Worm (Caenorhabditis elegans) whole organism, young adult: ENCODE measurements around the gene Y37E11AM.4.

Experiments
- B0019.2 ChIP-seq: fragments of 200-800 bp; sonication (Bioruptor generic); conservative IDR thresholded peaks from 2 replicates; pipeline ENCODE4 v1.3.6; 2022; ENCODE audit warnings: missing genetic modification reagents, missing genetic modification characterization, missing compliant biosample characterization
- B0035.1 ChIP-seq: sonication (generic microtip); optimal IDR thresholded peaks from 2 replicates; lab custom pipeline; 2016; ENCODE audit warnings: missing genetic modification characterization, mild to moderate bottlenecking, missing compliant biosample characterization, missing genotype, missing genetic modification reagents
- C06A6.2 ChIP-seq: fragments of 200-800 bp; sonication (Bioruptor generic); conservative IDR thresholded peaks from 2 replicates; pipeline ENCODE4 v1.3.6; 2022; ENCODE audit warnings: missing genetic modification characterization, missing compliant biosample characterization
- F49E8.2 ChIP-seq: sonication (generic microtip); optimal IDR thresholded peaks from 3 replicates; lab custom pipeline; 2017; ENCODE audit warnings: missing genetic modification characterization, mild to moderate bottlenecking, missing compliant biosample characterization, antibody characterized with exemption, moderate library complexity; ENCODE audit not compliant: insufficient read depth
- F52B5.7 ChIP-seq: sonication (generic microtip); optimal IDR thresholded peaks from 2 replicates; lab custom pipeline; 2016; ENCODE audit warnings: mild to moderate bottlenecking, missing genetic modification characterization, missing compliant biosample characterization
- F57A8.1 ChIP-seq: fragments of 200-800 bp; sonication (Bioruptor generic); optimal IDR thresholded peaks from 2 replicates; lab custom pipeline; 2018; ENCODE audit warnings: mild to moderate bottlenecking, missing genetic modification characterization, moderate library complexity, missing compliant biosample characterization
- Y53G8AR.9 ChIP-seq: fragments of 200-800 bp; sonication (Bioruptor generic); conservative IDR thresholded peaks from 2 replicates; pipeline ENCODE4 v1.3.6; 2022; ENCODE audit warnings: missing genetic modification reagents, missing genetic modification characterization, missing compliant biosample characterization
- Y67H2A.10 ChIP-seq: fragments of 200-800 bp; sonication (Bioruptor generic); conservative IDR thresholded peaks from 2 replicates; pipeline ENCODE4 v1.3.6; 2022; ENCODE audit warnings: missing genetic modification reagents, missing genetic modification characterization, missing compliant biosample characterization
- ama-1 ChIP-seq, 3 experiments: fragments of 150-350 bp in 1 of 3; sonication (generic microtip) in 2 of 3; optimal IDR thresholded peaks; 2 replicates each; lab custom pipeline; 2014 to 2018; ENCODE audit warnings: missing biosample characterization in 2 of 3, missing genetic modification characterization in 2 of 3, missing genetic modification reagents in 2 of 3
- athp-1 ChIP-seq: sonication (generic microtip); optimal IDR thresholded peaks from 2 replicates; lab custom pipeline; 2017; ENCODE audit warnings: mild to moderate bottlenecking, missing genetic modification characterization, missing compliant biosample characterization
- attf-6 ChIP-seq: fragments of 200-800 bp; sonication (Bioruptor generic); IDR thresholded peaks from 2 replicates; pipeline ENCODE4 v1.3.6; 2022; ENCODE audit warnings: missing genetic modification reagents, missing genetic modification characterization, missing compliant biosample characterization
- cebp-1 ChIP-seq, 2 experiments: fragments of 200-800 bp in 1 of 2; sonication (Bioruptor generic) in 1 of 2; sonication (generic microtip) in 1 of 2; IDR thresholded peaks in 1 of 2; optimal IDR thresholded peaks in 1 of 2; 2 replicates each; pipeline versions ENCODE4 v1.3.6 to Lab custom; 2017 to 2022; ENCODE audit warnings: missing compliant biosample characterization in 2 of 2, missing genetic modification characterization in 2 of 2, mild to moderate bottlenecking in 1 of 2, missing genetic modification reagents in 1 of 2, moderate library complexity in 1 of 2
- ceh-100 ChIP-seq: fragments of 200-800 bp; sonication (Bioruptor generic); IDR thresholded peaks from 2 replicates; pipeline ENCODE4 v1.3.6; 2022; ENCODE audit warnings: missing genetic modification reagents, missing genetic modification characterization, missing compliant biosample characterization
- ceh-27 ChIP-seq: fragments of 200-800 bp; sonication (Bioruptor generic); optimal IDR thresholded peaks from 2 replicates; lab custom pipeline; 2018; ENCODE audit warnings: mild to moderate bottlenecking, missing genetic modification characterization, moderate library complexity, missing compliant biosample characterization
- ceh-58 ChIP-seq: fragments of 200-800 bp; sonication (Bioruptor generic); IDR thresholded peaks from 2 replicates; pipeline ENCODE4 v1.3.6; 2022; ENCODE audit warnings: missing genetic modification characterization, missing compliant biosample characterization
- ceh-79 ChIP-seq: sonication (generic microtip); optimal IDR thresholded peaks from 2 replicates; lab custom pipeline; 2017; ENCODE audit warnings: mild to moderate bottlenecking, missing genetic modification characterization, missing compliant biosample characterization
- ceh-91 ChIP-seq: fragments of 200-800 bp; sonication (Bioruptor generic); IDR thresholded peaks from 2 replicates; pipeline ENCODE4 v1.3.6; 2022; ENCODE audit warnings: missing genetic modification reagents, missing genetic modification characterization, missing compliant biosample characterization
- die-1 ChIP-seq: sonication (generic microtip); optimal IDR thresholded peaks from 2 replicates; lab custom pipeline; 2016; ENCODE audit warnings: missing genotype, mild to moderate bottlenecking, missing genetic modification characterization, missing compliant biosample characterization
- dpff-1 ChIP-seq: sonication (generic microtip); optimal IDR thresholded peaks from 2 replicates; lab custom pipeline; 2017; ENCODE audit warnings: mild to moderate bottlenecking, missing genetic modification characterization, missing compliant biosample characterization
- egl-18 ChIP-seq: fragments of 200-800 bp; sonication (Bioruptor generic); IDR thresholded peaks from 2 replicates; pipeline ENCODE4 v1.3.6; 2022; ENCODE audit warnings: missing genetic modification reagents, missing genetic modification characterization, missing compliant biosample characterization
- egrh-3 ChIP-seq: fragments of 200-800 bp; sonication (Bioruptor generic); IDR thresholded peaks from 2 replicates; pipeline ENCODE4 v1.3.6; 2022; ENCODE audit warnings: missing genetic modification reagents, missing genetic modification characterization, missing compliant biosample characterization
- ekl-4 ChIP-seq: fragments of 200-800 bp; sonication (Bioruptor generic); IDR thresholded peaks from 2 replicates; pipeline ENCODE4 v1.3.6; 2022; ENCODE audit warnings: missing genetic modification reagents, missing genetic modification characterization, missing compliant biosample characterization
- ets-4 ChIP-seq: fragments of 200-800 bp; sonication (Bioruptor generic); optimal IDR thresholded peaks from 2 replicates; lab custom pipeline; 2018; ENCODE audit warnings: mild to moderate bottlenecking, missing genetic modification characterization, missing compliant biosample characterization
- him-1 ChIP-seq: sonication (generic microtip); optimal IDR thresholded peaks from 2 replicates; lab custom pipeline; 2016; ENCODE audit warnings: missing genotype, missing genetic modification reagents, missing genetic modification characterization, missing compliant biosample characterization
- hlh-26 ChIP-seq: fragments of 200-800 bp; sonication (Bioruptor generic); conservative IDR thresholded peaks from 2 replicates; pipeline ENCODE4 v1.3.6; 2022; ENCODE audit warnings: missing genetic modification reagents, missing genetic modification characterization, missing compliant biosample characterization
- hmg-20 ChIP-seq: fragments of 200-800 bp; sonication (Bioruptor generic); IDR thresholded peaks from 2 replicates; pipeline ENCODE4 v1.3.6; 2022; ENCODE audit warnings: missing genetic modification reagents, missing genetic modification characterization, missing compliant biosample characterization
- hsf-1 ChIP-seq: fragments of 200-800 bp; sonication (Bioruptor generic); IDR thresholded peaks from 2 replicates; pipeline ENCODE4 v1.3.6; 2022; ENCODE audit warnings: missing genetic modification reagents, missing genetic modification characterization, missing compliant biosample characterization
- lin-26 ChIP-seq: fragments of 200-800 bp; sonication (Bioruptor generic); IDR thresholded peaks from 2 replicates; pipeline ENCODE4 v1.3.6; 2022; ENCODE audit warnings: missing genetic modification reagents, missing genetic modification characterization, missing compliant biosample characterization
- lin-40 ChIP-seq: sonication (generic microtip); optimal IDR thresholded peaks from 2 replicates; lab custom pipeline; 2016; ENCODE audit warnings: missing genetic modification characterization, mild to moderate bottlenecking, missing compliant biosample characterization, missing genotype, missing genetic modification reagents
- lir-1 ChIP-seq: fragments of 200-800 bp; sonication (Bioruptor generic); conservative IDR thresholded peaks from 2 replicates; pipeline ENCODE4 v1.3.6; 2022; ENCODE audit warnings: missing genetic modification reagents, missing genetic modification characterization, missing compliant biosample characterization
- lsl-1 ChIP-seq: fragments of 200-800 bp; sonication (Bioruptor generic); optimal IDR thresholded peaks from 2 replicates; lab custom pipeline; 2018; ENCODE audit warnings: mild to moderate bottlenecking, missing genetic modification characterization, moderate library complexity, missing compliant biosample characterization
- madf-6 ChIP-seq: fragments of 200-800 bp; sonication (Bioruptor generic); IDR thresholded peaks from 2 replicates; pipeline ENCODE4 v1.3.6; 2022; ENCODE audit warnings: missing genetic modification reagents, missing genetic modification characterization, missing compliant biosample characterization
- madf-8 ChIP-seq: fragments of 200-800 bp; sonication (Bioruptor generic); conservative IDR thresholded peaks from 2 replicates; pipeline ENCODE4 v1.3.6; 2022; ENCODE audit warnings: missing genetic modification reagents, missing genetic modification characterization, missing compliant biosample characterization
- mes-4 ChIP-seq: sonication (generic microtip); optimal IDR thresholded peaks from 2 replicates; lab custom pipeline; 2016; ENCODE audit warnings: missing genotype, missing genetic modification characterization, missing compliant biosample characterization
- nfya-1 ChIP-seq: sonication (generic microtip); optimal IDR thresholded peaks from 2 replicates; lab custom pipeline; 2017; ENCODE audit warnings: antibody characterized with exemption, missing compliant biosample characterization, missing genetic modification characterization, borderline replicate concordance; ENCODE audit not compliant: insufficient read depth
- nfyb-1 ChIP-seq: fragments of 200-800 bp; sonication (Bioruptor generic); IDR thresholded peaks from 2 replicates; pipeline ENCODE4 v1.3.6; 2022; ENCODE audit warnings: missing genetic modification reagents, missing genetic modification characterization, missing compliant biosample characterization
- nhr-120 ChIP-seq: fragments of 200-800 bp; sonication (Bioruptor generic); IDR thresholded peaks from 2 replicates; pipeline ENCODE4 v1.3.6; 2022; ENCODE audit warnings: missing genetic modification characterization, missing compliant biosample characterization
- pbrm-1 ChIP-seq: fragments of 200-800 bp; sonication (Bioruptor generic); IDR thresholded peaks from 2 replicates; pipeline ENCODE4 v1.3.6; 2022; ENCODE audit warnings: missing genetic modification reagents, missing genetic modification characterization, missing compliant biosample characterization
- pha-4 ChIP-seq: fragments of 150-350 bp; sonication (generic microtip); optimal IDR thresholded peaks from 2 replicates; lab custom pipeline; 2014; ENCODE audit warnings: missing biosample characterization, missing genetic modification reagents, missing genetic modification characterization
- repo-1 ChIP-seq: sonication (generic microtip); optimal IDR thresholded peaks from 2 replicates; lab custom pipeline; 2017; ENCODE audit warnings: mild to moderate bottlenecking, missing genetic modification characterization, missing compliant biosample characterization
- rpc-1 ChIP-seq, 2 experiments: fragments of 150-350 bp in 1 of 2; sonication (generic microtip) in 1 of 2; optimal IDR thresholded peaks; 2 replicates each; lab custom pipeline; 2014 to 2018; ENCODE audit warnings: missing biosample characterization in 1 of 2, missing genetic modification characterization in 1 of 2, missing genetic modification reagents in 1 of 2, missing genotype in 1 of 2
- snpc-4 ChIP-seq, 5 experiments: fragments of 150-350 bp in 1 of 5; sonication (generic microtip) in 4 of 5; optimal IDR thresholded peaks; 2 replicates each; lab custom pipeline; 2014 to 2018; ENCODE audit warnings: missing genetic modification characterization in 5 of 5, missing biosample characterization in 3 of 5, antibody characterized with exemption in 2 of 5, mild to moderate bottlenecking in 2 of 5, missing compliant biosample characterization in 2 of 5, missing genotype in 2 of 5, moderate library complexity in 2 of 5, missing genetic modification reagents in 1 of 5
- sptf-2 ChIP-seq: fragments of 200-800 bp; sonication (Bioruptor generic); optimal IDR thresholded peaks from 2 replicates; lab custom pipeline; 2018; ENCODE audit warnings: mild to moderate bottlenecking, missing genetic modification characterization, missing compliant biosample characterization
- tbx-9 ChIP-seq: sonication (generic microtip); optimal IDR thresholded peaks from 2 replicates; lab custom pipeline; 2016; ENCODE audit warnings: borderline replicate concordance, missing genetic modification characterization, inconsistent platforms, missing compliant biosample characterization
- zfh-2 ChIP-seq: fragments of 200-800 bp; sonication (Bioruptor generic); conservative IDR thresholded peaks from 2 replicates; pipeline ENCODE4 v1.3.6; 2022; ENCODE audit warnings: missing genetic modification reagents, missing genetic modification characterization, missing compliant biosample characterization
- ztf-22 ChIP-seq: fragments of 200-800 bp; sonication (Bioruptor generic); optimal IDR thresholded peaks from 2 replicates; lab custom pipeline; 2018; ENCODE audit warnings: mild to moderate bottlenecking, missing genetic modification characterization, moderate library complexity, missing compliant biosample characterization
- ztf-25 ChIP-seq: fragments of 200-800 bp; sonication (Bioruptor generic); IDR thresholded peaks from 2 replicates; pipeline ENCODE4 v1.3.6; 2022; ENCODE audit warnings: missing genetic modification reagents, missing genetic modification characterization, missing compliant biosample characterization

Gene Y37E11AM.4

DNA sequence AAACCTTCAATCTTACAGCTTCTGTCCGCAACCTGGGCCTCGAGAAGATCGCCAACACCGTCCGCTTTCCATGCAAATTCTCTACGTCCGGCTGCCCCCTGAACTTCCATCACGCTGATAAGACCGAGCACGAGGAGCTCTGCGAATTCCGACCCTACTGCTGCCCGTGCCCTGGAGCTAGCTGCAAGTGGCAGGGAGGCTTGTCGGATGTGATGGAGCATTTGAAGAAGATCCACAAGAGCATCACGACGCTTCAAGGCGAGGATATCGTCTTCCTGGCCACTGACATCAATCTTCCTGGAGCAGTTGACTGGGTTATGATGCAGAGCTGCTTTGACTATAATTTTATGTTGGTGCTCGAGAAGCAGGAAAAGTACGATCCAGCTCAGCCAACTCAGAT lies 23.2 kb upstream of the Y37E11AM.4 start:
- TF ChIP-seq die-1 = no peak
- TF ChIP-seq hlh-26 (GFP tag; lab: Robert Waterston, UW) = no peak
- TF ChIP-seq repo-1 (tag; lab: Kevin White, UChicago) = peak; percentile 42
- no peak for TF ChIP-seq C06A6.2
- no peak for TF ChIP-seq ztf-25 (GFP tag; lab: Robert Waterston, UW)
- TF ChIP-seq ceh-79 = no peak
- 0 out of 2 replicates have a peak, but pooled peaks have one; percentile 44 for TF ChIP-seq lin-26
- TF ChIP-seq egl-18 (GFP tag; lab: Robert Waterston, UW) = no peak
- TF ChIP-seq zfh-2 (GFP tag; lab: Robert Waterston, UW) = peak; percentile 56
- no peak for TF ChIP-seq nhr-120 (GFP tag; lab: Robert Waterston, UW)
- TF ChIP-seq Y53G8AR.9 = no peak
- no peak for TF ChIP-seq F57A8.1 (GFP tag; lab: Kevin White, UChicago)
- TF ChIP-seq mes-4 (tag; lab: Kevin White, UChicago) = no peak
- TF ChIP-seq athp-1 (tag; lab: Kevin White, UChicago) = no peak
- no peak for TF ChIP-seq lin-40 (tag; lab: Kevin White, UChicago)
- no peak for TF ChIP-seq Y67H2A.10 (GFP tag; lab: Robert Waterston, UW)
- no peak for TF ChIP-seq lir-1 (GFP tag; lab: Robert Waterston, UW)
- no peak for TF ChIP-seq ama-1 (optimal IDR thresholded peaks at IDR 0.05; lab: Kevin White, UChicago)
- no peak for TF ChIP-seq ama-1 (GFP tag; optimal IDR thresholded peaks at IDR 0.05; lab: Kevin White, UChicago)
- no peak for TF ChIP-seq nfya-1 (tag; lab: Kevin White, UChicago)
- 0 out of 2 replicates have a peak, but pooled peaks have one; percentile 36 for TF ChIP-seq nfyb-1
- no peak for TF ChIP-seq F52B5.7 (tag; lab: Kevin White, UChicago)
- TF ChIP-seq B0035.1 (tag; lab: Kevin White, UChicago) = no peak
- TF ChIP-seq ceh-100 (GFP tag; lab: Robert Waterston, UW) = no peak
- TF ChIP-seq cebp-1 (GFP tag; IDR thresholded peaks at IDR 0.05; lab: Robert Waterston, UW) = no peak
- TF ChIP-seq cebp-1 (tag; optimal IDR thresholded peaks at IDR 0.05; lab: Kevin White, UChicago) = peak; percentile 8
- no peak for TF ChIP-seq ceh-58 (GFP tag; lab: Robert Waterston, UW)
- TF ChIP-seq snpc-4 (GFP tag; optimal IDR thresholded peaks at IDR 0.05; lab: Kevin White, UChicago) = no peak
- no peak for TF ChIP-seq snpc-4 (tag; optimal IDR thresholded peaks at IDR 0.05; lab: Kevin White, UChicago)
- no peak for TF ChIP-seq pbrm-1 (GFP tag; lab: Robert Waterston, UW)
- no peak for TF ChIP-seq ceh-91 (GFP tag; lab: Robert Waterston, UW)
- peak; percentile 53; the same call in 1 of the 2 replicates for TF ChIP-seq egrh-3
- TF ChIP-seq hsf-1 (GFP tag; lab: Robert Waterston, UW) = no peak
- no peak for TF ChIP-seq B0019.2
- TF ChIP-seq madf-8 = no peak
- no peak for TF ChIP-seq pha-4
- TF ChIP-seq ekl-4 (GFP tag; lab: Robert Waterston, UW) = no peak
- no peak for TF ChIP-seq ceh-27 (GFP tag; lab: Kevin White, UChicago)
- TF ChIP-seq lsl-1 (GFP tag; lab: Kevin White, UChicago) = no peak
- TF ChIP-seq him-1 (tag; lab: Kevin White, UChicago) = no peak
- TF ChIP-seq rpc-1 (optimal IDR thresholded peaks at IDR 0.05; lab: Kevin White, UChicago) = no peak
- no peak for TF ChIP-seq rpc-1 (tag; optimal IDR thresholded peaks at IDR 0.05; lab: Kevin White, UChicago)
- TF ChIP-seq ztf-22 (GFP tag; lab: Kevin White, UChicago) = no peak
- no peak for TF ChIP-seq tbx-9 (tag; lab: Kevin White, UChicago)
- no peak for TF ChIP-seq dpff-1 (tag; lab: Kevin White, UChicago)
- TF ChIP-seq hmg-20 (GFP tag; lab: Robert Waterston, UW) = no peak
- TF ChIP-seq F49E8.2 (tag; lab: Kevin White, UChicago) = no peak
- TF ChIP-seq sptf-2 (GFP tag; lab: Kevin White, UChicago) = no peak
- no peak for TF ChIP-seq attf-6 (GFP tag; lab: Robert Waterston, UW)
- peak; percentile 15 for TF ChIP-seq ets-4
- no peak for TF ChIP-seq madf-6 (GFP tag; lab: Robert Waterston, UW)
